Fruit fly (Drosophila melanogaster): Measurements from ENCODE around the gene RpS14b.

RpS14b gene

DNA sequence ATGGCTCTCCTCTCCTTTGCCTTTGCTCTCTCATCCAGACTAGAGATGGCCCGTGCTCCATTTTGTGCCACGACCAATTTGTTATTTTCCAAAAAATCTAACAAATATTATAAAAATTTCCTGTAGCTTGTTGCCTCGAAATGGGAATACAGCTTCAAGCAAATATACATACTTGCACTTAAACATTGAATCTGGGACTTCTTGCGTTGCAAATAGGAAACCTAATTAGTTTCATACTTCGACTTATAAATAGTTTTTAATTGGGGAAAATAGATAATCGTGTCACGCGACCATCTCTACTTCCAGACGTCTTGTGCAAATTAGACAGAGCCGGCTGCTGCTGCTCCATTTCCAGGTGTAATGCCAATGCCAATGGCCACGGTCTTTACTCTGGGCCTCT, 35.7 kb downstream of the RpS14b start (continued):
- TF ChIP-seq CG30020 (tag; optimal IDR thresholded peaks at IDR 0.05): no peak
- 0 out of 2 replicates have a peak, but pooled peaks have one; percentile 27 for TF ChIP-seq E2f1 (GFP tag; IDR thresholded peaks at IDR 0.05)
- TF ChIP-seq Neu2 (GFP tag; optimal IDR thresholded peaks at IDR 0.05; ENCODE audit: borderline replicate concordance): no peak
- TF ChIP-seq Antp (GFP tag; optimal IDR thresholded peaks at IDR 0.05): no peak
- no peak for TF ChIP-seq CG6683 (GFP tag; optimal IDR thresholded peaks at IDR 0.05)
- TF ChIP-seq CG30431 (GFP tag; optimal IDR thresholded peaks at IDR 0.05): no peak
- peak; percentile 38 for TF ChIP-seq BtbVII (GFP tag; optimal IDR thresholded peaks at IDR 0.05)
- TF ChIP-seq wdn (GFP tag; IDR thresholded peaks at IDR 0.05): no peak
- 0 out of 3 replicates have a peak, but pooled peaks have one; percentile 29 for TF ChIP-seq CG34422 (GFP tag; IDR thresholded peaks at IDR 0.05)
- no peak for TF ChIP-seq CG10565 (GFP tag; optimal IDR thresholded peaks at IDR 0.05)
- no peak for TF ChIP-seq NC2α (GFP tag; optimal IDR thresholded peaks at IDR 0.05)
- no peak for TF ChIP-seq Dad (GFP tag; optimal IDR thresholded peaks at IDR 0.05)
- TF ChIP-seq so (GFP tag; IDR thresholded peaks at IDR 0.05): no peak
- peak; percentile 48 for TF ChIP-seq nmo (GFP tag; optimal IDR thresholded peaks at IDR 0.05)
- no peak for TF ChIP-seq oc (tag; optimal IDR thresholded peaks at IDR 0.05)
- TF ChIP-seq YL-1 (GFP tag; optimal IDR thresholded peaks at IDR 0.05): no peak
- TF ChIP-seq CG33557 (GFP tag; optimal IDR thresholded peaks at IDR 0.05): peak; percentile 7
- no peak for TF ChIP-seq CG1602 (GFP tag; optimal IDR thresholded peaks at IDR 0.05)
- no peak for TF ChIP-seq crol (GFP tag; IDR thresholded peaks at IDR 0.05)
- TF ChIP-seq Xrp1 (GFP tag; IDR thresholded peaks at IDR 0.05): peak; percentile 57; the same call in 1 of the 2 replicates
- no peak for TF ChIP-seq ssp (GFP tag; IDR thresholded peaks at IDR 0.05)
- TF ChIP-seq tgo (GFP tag; IDR thresholded peaks at IDR 0.05): peak; percentile 27; the same call in 1 of the 3 replicates
- TF ChIP-seq Myb (GFP tag; optimal IDR thresholded peaks at IDR 0.05): no peak
- peak; percentile 8 for TF ChIP-seq CG17568 (GFP tag; optimal IDR thresholded peaks at IDR 0.05)
- TF ChIP-seq CG12236 (GFP tag; optimal IDR thresholded peaks at IDR 0.05): no peak
- TF ChIP-seq Rx (GFP tag; IDR thresholded peaks at IDR 0.05): no peak
- TF ChIP-seq Chrac-16 (GFP tag; optimal IDR thresholded peaks at IDR 0.05): no peak
- TF ChIP-seq CG6175 (GFP tag; IDR thresholded peaks at IDR 0.05): 0 out of 3 replicates have a peak, but pooled peaks have one; percentile 26
- TF ChIP-seq CG11695 (GFP tag; IDR thresholded peaks at IDR 0.05): no peak
- peak; percentile 67 for TF ChIP-seq dysf (GFP tag; IDR thresholded peaks at IDR 0.05)
- no peak for TF ChIP-seq maf-S (GFP tag; optimal IDR thresholded peaks at IDR 0.05)
- peak; percentile 38; the same call in 1 of the 2 replicates for TF ChIP-seq sisA (GFP tag; IDR thresholded peaks at IDR 0.05)
- peak; percentile 15 for TF ChIP-seq jumu (GFP tag; optimal IDR thresholded peaks at IDR 0.05)
- TF ChIP-seq gro (GFP tag; optimal IDR thresholded peaks at IDR 0.05): peak; percentile 54
- peak; percentile 46 for TF ChIP-seq chn (GFP tag; optimal IDR thresholded peaks at IDR 0.05)
- peak; percentile 60 for TF ChIP-seq Oli (tag; optimal IDR thresholded peaks at IDR 0.05)
- peak; percentile 52 for TF ChIP-seq pho (GFP tag; optimal IDR thresholded peaks at IDR 0.05)
- no peak for TF ChIP-seq jigr1 (GFP tag; IDR thresholded peaks at IDR 0.05)
- peak; percentile 76 for TF ChIP-seq row (GFP tag; IDR thresholded peaks at IDR 0.05)
- peak; percentile 49 for TF ChIP-seq CG1233 (GFP tag; optimal IDR thresholded peaks at IDR 0.05)
- TF ChIP-seq CG31441 (GFP tag; IDR thresholded peaks at IDR 0.05): peak; percentile 50
- TF ChIP-seq Hr3 (GFP tag; optimal IDR thresholded peaks at IDR 0.05): no peak
- TF ChIP-seq NfI (GFP tag; optimal IDR thresholded peaks at IDR 0.05): peak; percentile 45
- peak; percentile 3 for TF ChIP-seq CG4854 (GFP tag; optimal IDR thresholded peaks at IDR 0.05)
- no peak for TF ChIP-seq otp (GFP tag; IDR thresholded peaks at IDR 0.05)
- peak; percentile 49 for TF ChIP-seq Sox100B (GFP tag; optimal IDR thresholded peaks at IDR 0.05)
- no peak for TF ChIP-seq CG4617 (GFP tag; optimal IDR thresholded peaks at IDR 0.05; ENCODE audit: borderline replicate concordance)
- peak; percentile 19 for TF ChIP-seq slp2 (GFP tag; optimal IDR thresholded peaks at IDR 0.05)
- TF ChIP-seq dati (GFP tag; IDR thresholded peaks at IDR 0.05): no peak
- TF ChIP-seq vfl (GFP tag; optimal IDR thresholded peaks at IDR 0.05): no peak
- no peak for TF ChIP-seq CTCF (GFP tag; optimal IDR thresholded peaks at IDR 0.05)
- TF ChIP-seq gsb-n (tag; optimal IDR thresholded peaks at IDR 0.05): peak; percentile 14
- no peak for TF ChIP-seq ap (GFP tag; IDR thresholded peaks at IDR 0.05)
